Worm (Caenorhabditis elegans): ENCODE data around the gene Y116A8C.43.

ce11 chrIV:17040618-17041017, 48.0 kb upstream of the Y116A8C.43 start, which contains the start of gene Y116A8C.20:
- TF ChIP-seq aly-2 (tag; optimal IDR thresholded peaks at IDR 0.05): no peak
- no peak for TF ChIP-seq mep-1 (tag; optimal IDR thresholded peaks at IDR 0.05)
- TF ChIP-seq nhr-11 (tag; optimal IDR thresholded peaks at IDR 0.05): no peak
- no peak for TF ChIP-seq alr-1 (tag; optimal IDR thresholded peaks at IDR 0.05; ENCODE audit: borderline replicate concordance)
- no peak for TF ChIP-seq sox-4 (tag; optimal IDR thresholded peaks at IDR 0.05)
- TF ChIP-seq blmp-1 (tag; optimal IDR thresholded peaks at IDR 0.05): no peak
- no peak for TF ChIP-seq ama-1 (optimal IDR thresholded peaks at IDR 0.05)
- no peak for TF ChIP-seq skn-1 (tag; optimal IDR thresholded peaks at IDR 0.05)
- TF ChIP-seq nhr-237 (tag; optimal IDR thresholded peaks at IDR 0.05): no peak

Data from whole organism, L1 larva.